Comparison of ENCODE assay signal across 5 fruit fly cellular contexts in genomic region chr2L:7544267-7544670, dm6.
TF ChIP-seq lines count a peak whose summit lies in the region.

No protein-coding gene starts in this region.

- no peak for TF ChIP-seq CTCF in whole organism, embryonic (GFP tag; optimal IDR thresholded peaks at IDR 0.05; lab: Kevin White, UChicago)

TF ChIP-seq in whole organism, adult, 20 proteins besides CTCF, POLR2A, EP300 and RAD21:
- TF ChIP-seq tj (GFP tag; optimal IDR thresholded peaks at IDR 0.05; lab: Kevin White, UChicago), result peak; percentile 14
- TF ChIP-seq toe (GFP tag; optimal IDR thresholded peaks at IDR 0.05; lab: Kevin White, UChicago), result no peak
- no peak for TF ChIP-seq Clk (GFP tag; optimal IDR thresholded peaks at IDR 0.05; lab: Kevin White, UChicago)
- no peak for TF ChIP-seq CG7101 (tag; optimal IDR thresholded peaks at IDR 0.05; lab: Kevin White, UChicago)

TF ChIP-seq in whole organism, embryonic, 481 proteins besides CTCF, POLR2A, EP300 and RAD21 (continues in another document):
- TF ChIP-seq CG1603 (tag; optimal IDR thresholded peaks at IDR 0.05; lab: Kevin White, UChicago) (peak; percentile 27), CG33213 (GFP tag; optimal IDR thresholded peaks at IDR 0.05; lab: Kevin White, UChicago) (peak; percentile 17), CG8359 (GFP tag; optimal IDR thresholded peaks at IDR 0.05; lab: Kevin White, UChicago; ENCODE audit: borderline replicate concordance) (peak; percentile 25), CG5180 (GFP tag; optimal IDR thresholded peaks at IDR 0.05; lab: Kevin White, UChicago) (peak; percentile 99), Stat92E (GFP tag; optimal IDR thresholded peaks at IDR 0.05; lab: Kevin White, UChicago) (peak in 1 of 3 experiments; percentile 53), D19A (tag; optimal IDR thresholded peaks at IDR 0.05; lab: Kevin White, UChicago) (peak; percentile 39), kni (GFP tag; optimal IDR thresholded peaks at IDR 0.05; lab: Kevin White, UChicago) (peak; percentile 17), ham (GFP tag; IDR thresholded peaks at IDR 0.05; lab: Robert Waterston, UW) (no peak), sens (GFP tag; lab: Kevin White, UChicago) (peak; percentile 82), emc (GFP tag; optimal IDR thresholded peaks at IDR 0.05; lab: Kevin White, UChicago) (no peak), CG2712 (tag; optimal IDR thresholded peaks at IDR 0.05; lab: Kevin White, UChicago) (peak; percentile 27), lab (GFP tag; optimal IDR thresholded peaks at IDR 0.05; lab: Kevin White, UChicago) (peak; percentile 15), CG10209 (GFP tag; optimal IDR thresholded peaks at IDR 0.05; lab: Kevin White, UChicago) (no peak), gcm2 (GFP tag; optimal IDR thresholded peaks at IDR 0.05; lab: Kevin White, UChicago) (no peak), so (GFP tag; IDR thresholded peaks at IDR 0.05; lab: Robert Waterston, UW) (0 out of 3 replicates have a peak, but pooled peaks have one; percentile 17), CG4707 (GFP tag; optimal IDR thresholded peaks at IDR 0.05; lab: Kevin White, UChicago) (peak; percentile 87), HLH3B (GFP tag; IDR thresholded peaks at IDR 0.05; lab: Robert Waterston, UW) (peak; percentile 35; the same call in 1 of the 2 replicates), nau (GFP tag; optimal IDR thresholded peaks at IDR 0.05; lab: Kevin White, UChicago) (peak; percentile 9), chn (GFP tag; optimal IDR thresholded peaks at IDR 0.05; lab: Kevin White, UChicago) (peak; percentile 10), CG10462 (GFP tag; optimal IDR thresholded peaks at IDR 0.05; lab: Kevin White, UChicago) (no peak), CG3838 (GFP tag; optimal IDR thresholded peaks at IDR 0.05; lab: Kevin White, UChicago) (no peak)

TF ChIP-seq in whole organism, prepupa, 60 proteins besides CTCF, POLR2A, EP300 and RAD21 (continues in another document):
- peak; percentile 20 for TF ChIP-seq cyc (GFP tag; optimal IDR thresholded peaks at IDR 0.05; lab: Kevin White, UChicago)
- no peak for TF ChIP-seq CG8319 (GFP tag; optimal IDR thresholded peaks at IDR 0.05; lab: Kevin White, UChicago)
- peak; percentile 20 for TF ChIP-seq Ets96B (tag; optimal IDR thresholded peaks at IDR 0.05; lab: Kevin White, UChicago)
- no peak for TF ChIP-seq CG6854 (GFP tag; optimal IDR thresholded peaks at IDR 0.05; lab: Kevin White, UChicago)
- TF ChIP-seq net (GFP tag; optimal IDR thresholded peaks at IDR 0.05; lab: Kevin White, UChicago), result peak; percentile 27
- TF ChIP-seq eg (GFP tag; IDR thresholded peaks at IDR 0.05; lab: Robert Waterston, UW), result no peak
- peak; percentile 24 for TF ChIP-seq Hr39 (GFP tag; optimal IDR thresholded peaks at IDR 0.05; lab: Kevin White, UChicago)
- TF ChIP-seq dsx (GFP tag; optimal IDR thresholded peaks at IDR 0.05; lab: Kevin White, UChicago; ENCODE audit: poor library complexity, severe bottlenecking), result peak; percentile 36
- no peak for TF ChIP-seq CG3032 (tag; optimal IDR thresholded peaks at IDR 0.05; lab: Kevin White, UChicago)
- no peak for TF ChIP-seq Blimp-1 (GFP tag; optimal IDR thresholded peaks at IDR 0.05; lab: Kevin White, UChicago)
- peak; percentile 39 for TF ChIP-seq lz (GFP tag; optimal IDR thresholded peaks at IDR 0.05; lab: Kevin White, UChicago)
- TF ChIP-seq Lpt (GFP tag; optimal IDR thresholded peaks at IDR 0.05; lab: Kevin White, UChicago), result no peak
- no peak for TF ChIP-seq CG11762 (GFP tag; optimal IDR thresholded peaks at IDR 0.05; lab: Kevin White, UChicago; ENCODE audit: insufficient read depth)
- TF ChIP-seq CG6276 (GFP tag; optimal IDR thresholded peaks at IDR 0.05; lab: Kevin White, UChicago), result no peak
- TF ChIP-seq Eip78C (GFP tag; lab: Kevin White, UChicago), result peak; percentile 75
- TF ChIP-seq Sox102F (GFP tag; optimal IDR thresholded peaks at IDR 0.05; lab: Kevin White, UChicago), result peak; percentile 32
- TF ChIP-seq Sox15 (GFP tag; optimal IDR thresholded peaks at IDR 0.05; lab: Kevin White, UChicago), result no peak
- peak; percentile 39 for TF ChIP-seq esn (GFP tag; optimal IDR thresholded peaks at IDR 0.05; lab: Kevin White, UChicago)
- peak; percentile 18 for TF ChIP-seq Eip75B (GFP tag; optimal IDR thresholded peaks at IDR 0.05; lab: Kevin White, UChicago)
- no peak for TF ChIP-seq CG9139 (GFP tag; optimal IDR thresholded peaks at IDR 0.05; lab: Kevin White, UChicago)
- TF ChIP-seq fd59A (GFP tag; optimal IDR thresholded peaks at IDR 0.05; lab: Kevin White, UChicago), result no peak
- no peak for TF ChIP-seq CG11902 (GFP tag; optimal IDR thresholded peaks at IDR 0.05; lab: Kevin White, UChicago)
- TF ChIP-seq CG10669 (GFP tag; optimal IDR thresholded peaks at IDR 0.05; lab: Kevin White, UChicago), result no peak

TF ChIP-seq in whole organism, pupa, 21 proteins besides CTCF, POLR2A, EP300 and RAD21:
- TF ChIP-seq CG8301 (tag; optimal IDR thresholded peaks at IDR 0.05; lab: Kevin White, UChicago) (peak; percentile 7), EcR (GFP tag; optimal IDR thresholded peaks at IDR 0.05; lab: Kevin White, UChicago) (no peak), CG9948 (tag; optimal IDR thresholded peaks at IDR 0.05; lab: Kevin White, UChicago) (no peak), CG12605 (GFP tag; IDR thresholded peaks at IDR 0.05; lab: Robert Waterston, UW) (0 out of 2 replicates have a peak, but pooled peaks have one; percentile 16), CG17806 (tag; optimal IDR thresholded peaks at IDR 0.05; lab: Kevin White, UChicago) (no peak), CG10348 (GFP tag; IDR thresholded peaks at IDR 0.05; lab: Robert Waterston, UW) (no peak), rn (GFP tag; IDR thresholded peaks at IDR 0.05; lab: Robert Waterston, UW) (no peak), D1 (tag; optimal IDR thresholded peaks at IDR 0.05; lab: Kevin White, UChicago) (no peak), CG32121 (GFP tag; IDR thresholded peaks at IDR 0.05; lab: Robert Waterston, UW) (no peak), CG34367 (tag; optimal IDR thresholded peaks at IDR 0.05; lab: Kevin White, UChicago) (no peak), CG4496 (GFP tag; IDR thresholded peaks at IDR 0.05; lab: Robert Waterston, UW) (0 out of 3 replicates have a peak, but pooled peaks have one; percentile 11), CG8159 (tag; optimal IDR thresholded peaks at IDR 0.05; lab: Kevin White, UChicago) (no peak), Snoo (tag; optimal IDR thresholded peaks at IDR 0.05; lab: Kevin White, UChicago) (no peak), Ets98B (GFP tag; IDR thresholded peaks at IDR 0.05; lab: Robert Waterston, UW) (peak; percentile 25; the same call in 1 of the 2 replicates), gl (tag; optimal IDR thresholded peaks at IDR 0.05; lab: Kevin White, UChicago) (no peak), Pif1A (GFP tag; optimal IDR thresholded peaks at IDR 0.05; lab: Kevin White, UChicago) (peak; percentile 26), CG13204 (GFP tag; optimal IDR thresholded peaks at IDR 0.05; lab: Kevin White, UChicago) (no peak), fd96Ca (GFP tag; IDR thresholded peaks at IDR 0.05; lab: Robert Waterston, UW) (no peak), Pif1B (GFP tag; optimal IDR thresholded peaks at IDR 0.05; lab: Kevin White, UChicago) (peak; percentile 30), CG15710 (tag; optimal IDR thresholded peaks at IDR 0.05; lab: Kevin White, UChicago) (no peak), CG14655 (GFP tag; optimal IDR thresholded peaks at IDR 0.05; lab: Kevin White, UChicago) (peak; percentile 22)

TF ChIP-seq in whole organism, wandering third instar larva, 38 proteins besides CTCF, POLR2A, EP300 and RAD21:
- TF ChIP-seq fru (GFP tag; optimal IDR thresholded peaks at IDR 0.05; lab: Kevin White, UChicago), result peak; percentile 29
- TF ChIP-seq usp (GFP tag; optimal IDR thresholded peaks at IDR 0.05; lab: Kevin White, UChicago), result no peak
- no peak for TF ChIP-seq sage (GFP tag; optimal IDR thresholded peaks at IDR 0.05; lab: Kevin White, UChicago)
- peak; percentile 8 for TF ChIP-seq Hr83 (GFP tag; optimal IDR thresholded peaks at IDR 0.05; lab: Kevin White, UChicago; ENCODE audit: poor library complexity, severe bottlenecking)
- TF ChIP-seq psq (GFP tag; optimal IDR thresholded peaks at IDR 0.05; lab: Kevin White, UChicago), result peak; percentile 7
- TF ChIP-seq N (GFP tag; optimal IDR thresholded peaks at IDR 0.05; lab: Kevin White, UChicago), result no peak
- peak; percentile 47 for TF ChIP-seq h (GFP tag; optimal IDR thresholded peaks at IDR 0.05; lab: Kevin White, UChicago)
- no peak for TF ChIP-seq lola (GFP tag; optimal IDR thresholded peaks at IDR 0.05; lab: Kevin White, UChicago)
- TF ChIP-seq rgr (GFP tag; optimal IDR thresholded peaks at IDR 0.05; lab: Kevin White, UChicago), result peak; percentile 42
- no peak for TF ChIP-seq pan (optimal IDR thresholded peaks at IDR 0.05; lab: Kevin White, UChicago)
- peak; percentile 46 for TF ChIP-seq Vsx2 (GFP tag; optimal IDR thresholded peaks at IDR 0.05; lab: Kevin White, UChicago; ENCODE audit: partially characterized antibody)
- TF ChIP-seq dmrt93B (GFP tag; optimal IDR thresholded peaks at IDR 0.05; lab: Kevin White, UChicago), result no peak
- TF ChIP-seq CrebA (GFP tag; optimal IDR thresholded peaks at IDR 0.05; lab: Kevin White, UChicago; ENCODE audit: borderline replicate concordance), result peak; percentile 8
- no peak for TF ChIP-seq woc (GFP tag; optimal IDR thresholded peaks at IDR 0.05; lab: Kevin White, UChicago)
- TF ChIP-seq Rel (GFP tag; optimal IDR thresholded peaks at IDR 0.05; lab: Kevin White, UChicago), result no peak
- TF ChIP-seq Rel (tag; optimal IDR thresholded peaks at IDR 0.05; lab: Kevin White, UChicago), result no peak
